Worm (Caenorhabditis elegans) whole organism, mixed stage, embryonic: Measurements from ENCODE around the gene Y38H6C.15.

ENCODE experiments used
- ceh-43 ChIP-seq: fragments of 200-800 bp; sonication (Bioruptor generic); optimal IDR thresholded peaks from 2 replicates; lab custom pipeline; 2018; ENCODE audit warnings: mild to moderate bottlenecking, missing genetic modification characterization, moderate library complexity, missing compliant biosample characterization
- ceh-83 ChIP-seq: fragments of 200-800 bp; sonication (Bioruptor generic); optimal IDR thresholded peaks from 2 replicates; lab custom pipeline; 2018; ENCODE audit warnings: mild to moderate bottlenecking, missing genetic modification characterization, missing compliant biosample characterization
- elt-3 ChIP-seq: fragments of 150-350 bp; optimal IDR thresholded peaks from 2 replicates; lab custom pipeline; 2014; ENCODE audit warnings: missing biosample characterization, missing genetic modification characterization
- lsy-2 ChIP-seq: fragments of 150-350 bp; optimal IDR thresholded peaks from 2 replicates; lab custom pipeline; 2014; ENCODE audit warnings: missing biosample characterization, missing genetic modification characterization
- nhr-12 ChIP-seq: fragments of 150-350 bp; optimal IDR thresholded peaks from 2 replicates; lab custom pipeline; 2014; ENCODE audit warnings: missing biosample characterization, missing genetic modification characterization
- nhr-237 ChIP-seq: fragments of 150-350 bp; optimal IDR thresholded peaks from 2 replicates; lab custom pipeline; 2014; ENCODE audit warnings: missing biosample characterization, missing genetic modification characterization
- nhr-76 ChIP-seq: sonication (generic microtip); optimal IDR thresholded peaks from 2 replicates; lab custom pipeline; 2017; ENCODE audit warnings: missing biosample characterization, missing genetic modification characterization
- sem-2 ChIP-seq: fragments of 200-800 bp; sonication (Bioruptor generic); optimal IDR thresholded peaks from 2 replicates; lab custom pipeline; 2018; ENCODE audit warnings: mild to moderate bottlenecking, missing genetic modification characterization, missing compliant biosample characterization
- snpc-4 ChIP-seq: fragments of 150-350 bp; optimal IDR thresholded peaks from 2 replicates; lab custom pipeline; 2014; ENCODE audit warnings: missing biosample characterization, missing genetic modification characterization
- unc-62 ChIP-seq: fragments of 150-350 bp; optimal IDR thresholded peaks from 2 replicates; lab custom pipeline; 2014; ENCODE audit warnings: missing biosample characterization, missing genetic modification reagents, missing genetic modification characterization

DNA sequence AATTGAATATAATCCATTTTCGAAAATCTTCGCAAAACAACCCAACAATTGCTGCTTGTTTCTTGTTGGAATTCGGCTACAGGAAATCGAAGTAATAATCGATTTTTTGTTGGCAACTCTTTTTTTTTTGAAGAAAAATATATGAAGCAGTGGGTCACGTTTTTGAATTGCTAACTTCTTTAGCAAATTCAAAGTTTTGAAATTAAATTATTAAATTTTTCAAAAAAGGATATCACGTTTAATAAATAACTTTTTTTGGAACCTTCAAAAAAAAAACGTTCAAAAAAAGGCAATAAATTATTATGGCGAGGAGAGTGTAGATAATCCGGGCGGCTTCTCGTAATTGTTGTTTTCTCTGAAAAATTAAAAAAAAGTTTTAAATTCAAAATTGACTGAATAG is at the start of gene Y38H6C.15:
- TF ChIP-seq lsy-2 (tag; lab: Kevin White, UChicago) (no peak), unc-62 (GFP tag; lab: Kevin White, UChicago) (no peak), ceh-43 (GFP tag; lab: Kevin White, UChicago) (no peak), sem-2 (no peak), ceh-83 (no peak), snpc-4 (tag; lab: Kevin White, UChicago) (no peak), nhr-237 (tag; lab: Kevin White, UChicago) (no peak), elt-3 (tag; lab: Kevin White, UChicago) (no peak), nhr-12 (no peak), nhr-76 (tag; lab: Kevin White, UChicago) (no peak)
